Fruit fly (Drosophila melanogaster) whole organism, embryonic: ENCODE data around the gene CG33258.

Source experiments
- Bgb ChIP-seq: fragments of 200-800 bp; sonication (Bioruptor generic); IDR thresholded peaks from 2 replicates; pipeline ENCODE4 v1.3.6; 2022; ENCODE audit warnings: missing biosample characterization, missing genetic modification characterization; ENCODE audit not compliant: partially characterized antibody
- CG10267 ChIP-seq: fragments of 200-800 bp; sonication (Bioruptor generic); optimal IDR thresholded peaks from 2 replicates; lab custom pipeline; 2018; ENCODE audit warnings: missing biosample characterization, mild to moderate bottlenecking, missing genetic modification characterization, moderate library complexity
- CG10565 ChIP-seq: fragments of 200-800 bp; sonication (Bioruptor generic); optimal IDR thresholded peaks from 3 replicates; lab custom pipeline; 2016; ENCODE audit warnings: missing biosample characterization, mild to moderate bottlenecking, missing genetic modification characterization
- CG14710 ChIP-seq: fragments of 200-800 bp; sonication (Bioruptor generic); optimal IDR thresholded peaks from 3 replicates; lab custom pipeline; 2019; ENCODE audit warnings: missing biosample characterization, mild to moderate bottlenecking, missing genetic modification characterization, moderate library complexity
- CG14860 ChIP-seq: fragments of 200-800 bp; sonication (Bioruptor generic); IDR thresholded peaks from 3 replicates; pipeline ENCODE4 v1.3.6; 2022; ENCODE audit warnings: missing biosample characterization, missing genetic modification characterization; ENCODE audit not compliant: partially characterized antibody
- CG15514 ChIP-seq: fragments of 200-800 bp; sonication (Bioruptor generic); optimal IDR thresholded peaks from 3 replicates; lab custom pipeline; 2017; ENCODE audit warnings: missing biosample characterization, missing genetic modification characterization, mild to moderate bottlenecking, moderate library complexity, missing genetic modification reagents
- CG15601 ChIP-seq: fragments of 200-800 bp; sonication (Bioruptor generic); optimal IDR thresholded peaks from 3 replicates; lab custom pipeline; 2019; ENCODE audit warnings: missing biosample characterization, mild to moderate bottlenecking, missing genetic modification characterization, moderate library complexity
- CG18262 ChIP-seq: fragments of 200-800 bp; optimal IDR thresholded peaks from 3 replicates; lab custom pipeline; 2019; ENCODE audit warnings: missing biosample characterization, mild to moderate bottlenecking, missing genetic modification characterization, moderate library complexity
- CG2116 ChIP-seq: fragments of 200-800 bp; sonication (Bioruptor generic); optimal IDR thresholded peaks from 3 replicates; lab custom pipeline; 2018; ENCODE audit warnings: missing biosample characterization, mild to moderate bottlenecking, missing genetic modification characterization
- CG2120 ChIP-seq: fragments of 200-800 bp; sonication (Bioruptor generic); optimal IDR thresholded peaks from 3 replicates; lab custom pipeline; 2016; ENCODE audit warnings: missing biosample characterization, missing genetic modification characterization
- CG3995 ChIP-seq: fragments of 200-800 bp; sonication (Bioruptor generic); optimal IDR thresholded peaks from 3 replicates; lab custom pipeline; 2016; ENCODE audit warnings: missing biosample characterization, missing genetic modification characterization
- CG7963 ChIP-seq: fragments of 200-800 bp; sonication (Bioruptor generic); IDR thresholded peaks from 3 replicates; pipeline ENCODE4 v1.3.6; 2022; ENCODE audit warnings: missing biosample characterization, missing genetic modification characterization; ENCODE audit not compliant: partially characterized antibody
- CG9797 ChIP-seq: fragments of 200-800 bp; sonication (Bioruptor generic); optimal IDR thresholded peaks from 3 replicates; lab custom pipeline; 2018; ENCODE audit warnings: missing biosample characterization, mild to moderate bottlenecking, missing genetic modification characterization
- CrebB ChIP-seq: fragments of 200-800 bp; sonication (Bioruptor generic); optimal IDR thresholded peaks from 3 replicates; lab custom pipeline; 2018; ENCODE audit warnings: missing biosample characterization, mild to moderate bottlenecking, missing genetic modification characterization
- Dbx ChIP-seq: fragments of 200-800 bp; sonication (Bioruptor generic); IDR thresholded peaks from 3 replicates; pipeline ENCODE4 v1.3.6; 2022; ENCODE audit warnings: missing biosample characterization, missing genetic modification characterization
- Dip3 ChIP-seq: fragments of 200-800 bp; sonication (Bioruptor generic); optimal IDR thresholded peaks from 3 replicates; lab custom pipeline; 2016; ENCODE audit warnings: missing biosample characterization, missing genetic modification characterization
- Dll ChIP-seq: fragments of 200-800 bp; sonication (Bioruptor generic); IDR thresholded peaks from 4 replicates; pipeline ENCODE4 v1.3.6; 2022; ENCODE audit warnings: missing biosample characterization, missing genetic modification characterization; ENCODE audit not compliant: partially characterized antibody
- E2f2 ChIP-seq: fragments of 200-800 bp; sonication (Bioruptor generic); IDR thresholded peaks from 2 replicates; pipeline ENCODE4 v1.3.6; 2022; ENCODE audit warnings: missing biosample characterization, missing genetic modification characterization
- Eip74EF ChIP-seq, 2 experiments: fragments of 200-800 bp in 1 of 2; fragments of >200 bp in 1 of 2; sonication (Bioruptor generic) in 1 of 2; optimal IDR thresholded peaks; 2 replicates each; lab custom pipeline; 2017 to 2019; ENCODE audit warnings: missing biosample characterization in 2 of 2, missing genetic modification characterization in 2 of 2, mild to moderate bottlenecking in 1 of 2, moderate library complexity in 1 of 2
- Fer1 ChIP-seq: fragments of 200-800 bp; sonication (Bioruptor generic); optimal IDR thresholded peaks from 2 replicates; lab custom pipeline; 2017; ENCODE audit warnings: missing biosample characterization, mild to moderate bottlenecking, missing genetic modification characterization
- HHEX ChIP-seq: fragments of 200-800 bp; sonication (Bioruptor generic); optimal IDR thresholded peaks from 3 replicates; lab custom pipeline; 2017; ENCODE audit warnings: missing biosample characterization, mild to moderate bottlenecking, missing genetic modification characterization, missing genetic modification reagents
- HmgZ ChIP-seq: fragments of 200-800 bp; sonication (Bioruptor generic); optimal IDR thresholded peaks from 2 replicates; lab custom pipeline; 2018; ENCODE audit warnings: missing biosample characterization, mild to moderate bottlenecking, missing genetic modification characterization
- MBD-R2 ChIP-seq: fragments of 200-800 bp; sonication (Bioruptor generic); IDR thresholded peaks from 2 replicates; pipeline ENCODE4 v1.3.6; 2022; ENCODE audit warnings: missing biosample characterization, missing genetic modification characterization
- Mrtf ChIP-seq: fragments of 200-800 bp; sonication (Bioruptor generic); IDR thresholded peaks from 3 replicates; pipeline ENCODE4 v1.3.6; 2022; ENCODE audit warnings: missing biosample characterization, missing genetic modification characterization
- Myb ChIP-seq: fragments of 200-800 bp; sonication (Bioruptor generic); optimal IDR thresholded peaks from 2 replicates; lab custom pipeline; 2016; ENCODE audit warnings: missing biosample characterization, missing genetic modification characterization
- Neu2 ChIP-seq: fragments of 200-800 bp; sonication (Bioruptor generic); optimal IDR thresholded peaks from 3 replicates; lab custom pipeline; 2016; ENCODE audit warnings: missing biosample characterization, missing genetic modification characterization, borderline replicate concordance
- Rfx ChIP-seq: fragments of 200-800 bp; sonication (Bioruptor generic); IDR thresholded peaks from 2 replicates; pipeline ENCODE4 v1.3.6; 2022; ENCODE audit warnings: missing biosample characterization, missing genetic modification characterization
- Scr ChIP-seq: fragments of 200-800 bp; sonication (Bioruptor generic); IDR thresholded peaks from 2 replicates; pipeline ENCODE4 v1.3.6; 2022; ENCODE audit warnings: missing biosample characterization, missing genetic modification characterization; ENCODE audit not compliant: partially characterized antibody
- Sin3A ChIP-seq: fragments of >200 bp; optimal IDR thresholded peaks from 2 replicates; lab custom pipeline; 2018
- Vsx1 ChIP-seq: fragments of 200-800 bp; sonication (Bioruptor generic); optimal IDR thresholded peaks from 2 replicates; lab custom pipeline; 2017; ENCODE audit warnings: missing biosample characterization, mild to moderate bottlenecking, missing genetic modification characterization, missing genetic modification reagents
- YL-1 ChIP-seq: fragments of 200-800 bp; sonication (Bioruptor generic); optimal IDR thresholded peaks from 3 replicates; lab custom pipeline; 2017; ENCODE audit warnings: missing biosample characterization, mild to moderate bottlenecking, missing genetic modification characterization
- amos ChIP-seq: fragments of 200-800 bp; sonication (Bioruptor generic); IDR thresholded peaks from 2 replicates; pipeline ENCODE4 v1.3.6; 2022; ENCODE audit warnings: missing biosample characterization, missing genetic modification characterization; ENCODE audit not compliant: partially characterized antibody
- crp ChIP-seq, 2 experiments: fragments of 200-800 bp; sonication (Bioruptor generic); optimal IDR thresholded peaks; 2 replicates in 1 of 2; 3 replicates in 1 of 2; lab custom pipeline; 2017; ENCODE audit warnings: missing biosample characterization in 2 of 2, missing genetic modification characterization in 2 of 2, mild to moderate bottlenecking in 1 of 2, moderate library complexity in 1 of 2
- gce ChIP-seq: fragments of 200-800 bp; sonication (Bioruptor generic); IDR thresholded peaks from 3 replicates; pipeline ENCODE4 v1.3.6; 2022; ENCODE audit warnings: missing biosample characterization, missing genetic modification characterization
- grn ChIP-seq: fragments of 200-800 bp; sonication (Bioruptor generic); optimal IDR thresholded peaks from 3 replicates; lab custom pipeline; 2017; ENCODE audit warnings: missing biosample characterization, missing genetic modification characterization
- gsb ChIP-seq: fragments of 200-800 bp; sonication (Bioruptor generic); IDR thresholded peaks from 2 replicates; pipeline ENCODE4 v1.3.6; 2022; ENCODE audit warnings: missing biosample characterization, missing genetic modification characterization
- knrl ChIP-seq: fragments of 200-800 bp; sonication (Bioruptor generic); IDR thresholded peaks from 3 replicates; pipeline ENCODE4 v1.3.6; 2022; ENCODE audit warnings: missing biosample characterization, missing genetic modification characterization; ENCODE audit not compliant: partially characterized antibody
- mld ChIP-seq: fragments of 200-800 bp; sonication (Bioruptor generic); IDR thresholded peaks from 3 replicates; pipeline ENCODE4 v1.3.6; 2022; ENCODE audit warnings: missing biosample characterization, missing genetic modification characterization; ENCODE audit not compliant: partially characterized antibody
- nmo ChIP-seq: fragments of 200-800 bp; sonication (Bioruptor generic); optimal IDR thresholded peaks from 2 replicates; lab custom pipeline; 2018; ENCODE audit warnings: missing biosample characterization, mild to moderate bottlenecking, missing genetic modification characterization, moderate library complexity
- row ChIP-seq: fragments of 200-800 bp; sonication (Bioruptor generic); IDR thresholded peaks from 3 replicates; pipeline ENCODE4 v1.3.6; 2022; ENCODE audit warnings: missing biosample characterization, missing genetic modification characterization
- usp ChIP-seq: fragments of >200 bp; optimal IDR thresholded peaks from 2 replicates; lab custom pipeline; 2017; ENCODE audit warnings: missing biosample characterization, missing genetic modification characterization
- vnd ChIP-seq: fragments of 200-800 bp; sonication (Bioruptor generic); IDR thresholded peaks from 3 replicates; pipeline ENCODE4 v1.3.6; 2022; ENCODE audit warnings: missing biosample characterization, missing genetic modification characterization; ENCODE audit not compliant: partially characterized antibody
- zen ChIP-seq: fragments of 200-800 bp; sonication (Bioruptor generic); optimal IDR thresholded peaks from 3 replicates; lab custom pipeline; 2018; ENCODE audit warnings: missing biosample characterization, mild to moderate bottlenecking, missing genetic modification characterization, moderate library complexity

CG33258 gene

dm6 chr3L:16090330-16090803 is 8.0 kb downstream of the CG33258 start, which contains the start of the genes CG5235 and ClC-c (continued):
- peak; percentile 78 for TF ChIP-seq E2f2 (GFP tag; lab: Robert Waterston, UW)
- TF ChIP-seq knrl (GFP tag; lab: Robert Waterston, UW) = peak; percentile 69
- TF ChIP-seq gsb (GFP tag; lab: Robert Waterston, UW) = no peak
- peak; percentile 86 for TF ChIP-seq CG7963
- peak; percentile 52 for TF ChIP-seq CG2116 (GFP tag; lab: Kevin White, UChicago)
- TF ChIP-seq YL-1 (GFP tag; lab: Kevin White, UChicago) = peak; percentile 84
- no peak for TF ChIP-seq usp
- peak; percentile 76 for TF ChIP-seq CG3995 (GFP tag; lab: Kevin White, UChicago)
- TF ChIP-seq CG14710 (tag; lab: Kevin White, UChicago) = peak; percentile 45
- peak; percentile 72 for TF ChIP-seq CG14860
- no peak for TF ChIP-seq HHEX (GFP tag; lab: Kevin White, UChicago)
- TF ChIP-seq CG10565 (GFP tag; lab: Kevin White, UChicago) = no peak
- no peak for TF ChIP-seq Neu2
- TF ChIP-seq Vsx1 (GFP tag; lab: Kevin White, UChicago) = no peak
- TF ChIP-seq HmgZ (tag; lab: Kevin White, UChicago) = peak; percentile 26
- TF ChIP-seq crp (GFP tag; optimal IDR thresholded peaks at IDR 0.05; lab: Kevin White, UChicago) = peak in 1 of 2 experiments; percentile 13
- no peak for TF ChIP-seq grn (GFP tag; lab: Kevin White, UChicago)
- peak; percentile 87 for TF ChIP-seq amos
- no peak for TF ChIP-seq Mrtf (GFP tag; lab: Robert Waterston, UW)
- peak; percentile 43 for TF ChIP-seq CG15514
- no peak for TF ChIP-seq Dbx (GFP tag; lab: Robert Waterston, UW)
- peak; percentile 38 for TF ChIP-seq Fer1 (GFP tag; lab: Kevin White, UChicago)
- peak; percentile 70 for TF ChIP-seq Scr (GFP tag; lab: Robert Waterston, UW)
- TF ChIP-seq Dip3 (GFP tag; lab: Kevin White, UChicago) = no peak
- no peak for TF ChIP-seq Eip74EF (GFP tag; optimal IDR thresholded peaks at IDR 0.05; lab: Kevin White, UChicago)
- TF ChIP-seq Dll (GFP tag; lab: Robert Waterston, UW) = peak; percentile 83
- peak; percentile 7; the same call in 1 of the 3 replicates for TF ChIP-seq row
- no peak for TF ChIP-seq Rfx (GFP tag; lab: Robert Waterston, UW)
- TF ChIP-seq CG10267 (tag; lab: Kevin White, UChicago) = peak; percentile 40
- TF ChIP-seq mld (GFP tag; lab: Robert Waterston, UW) = peak; percentile 71; the same call in 1 of the 3 replicates
- TF ChIP-seq MBD-R2 = peak; percentile 56
- no peak for TF ChIP-seq CrebB (tag; lab: Kevin White, UChicago)
- TF ChIP-seq Sin3A (lab: Kevin White, UChicago) = peak; percentile 55
- TF ChIP-seq CG18262 (tag; lab: Kevin White, UChicago) = no peak
- peak; percentile 38 for TF ChIP-seq Myb (GFP tag; lab: Kevin White, UChicago)
- TF ChIP-seq CG2120 = peak; percentile 9
- TF ChIP-seq nmo (GFP tag; lab: Kevin White, UChicago) = peak; percentile 26
- peak; percentile 74 for TF ChIP-seq vnd (GFP tag; lab: Robert Waterston, UW)
- TF ChIP-seq CG9797 (GFP tag; lab: Kevin White, UChicago) = peak; percentile 87
- TF ChIP-seq gce (GFP tag; lab: Robert Waterston, UW) = no peak
- TF ChIP-seq Bgb (GFP tag; lab: Robert Waterston, UW) = peak; percentile 85
- TF ChIP-seq CG15601 = no peak
- TF ChIP-seq zen = peak; percentile 28
